Fruit fly (Drosophila melanogaster) whole organism, pupa: ENCODE results near the gene fln.

Source experiments
- CG10348 ChIP-seq: fragments of 200-800 bp; sonication (Bioruptor generic); IDR thresholded peaks from 2 replicates; pipeline ENCODE4 v1.3.6; 2022; ENCODE audit warnings: missing biosample characterization, missing genetic modification characterization
- CG34367 ChIP-seq: fragments of 200-800 bp; sonication (Bioruptor generic); optimal IDR thresholded peaks from 2 replicates; lab custom pipeline; 2018; ENCODE audit warnings: missing biosample characterization, mild to moderate bottlenecking, missing genetic modification characterization
- CG8301 ChIP-seq: fragments of 200-800 bp; sonication (Bioruptor generic); optimal IDR thresholded peaks from 2 replicates; lab custom pipeline; 2018; ENCODE audit warnings: missing biosample characterization, mild to moderate bottlenecking, missing genetic modification characterization
- EcR ChIP-seq: fragments of 200-800 bp; sonication (Bioruptor generic); optimal IDR thresholded peaks from 3 replicates; lab custom pipeline; 2019; ENCODE audit warnings: missing biosample characterization, missing genetic modification characterization, mild to moderate bottlenecking, moderate library complexity, missing genetic modification reagents
- Ets98B ChIP-seq: fragments of 200-800 bp; sonication (Bioruptor generic); IDR thresholded peaks from 2 replicates; pipeline ENCODE4 v1.3.6; 2022; ENCODE audit warnings: missing biosample characterization, missing genetic modification characterization
- fd96Ca ChIP-seq: fragments of 200-800 bp; sonication (Bioruptor generic); IDR thresholded peaks from 3 replicates; pipeline ENCODE4 v1.3.6; 2022; ENCODE audit warnings: missing biosample characterization, missing genetic modification characterization

- TF ChIP-seq Ets98B (GFP tag; lab: Robert Waterston, UW) (no peak), CG10348 (GFP tag; lab: Robert Waterston, UW) (no peak), CG34367 (tag; lab: Kevin White, UChicago) (no peak), CG8301 (tag; lab: Kevin White, UChicago) (no peak), fd96Ca (GFP tag; lab: Robert Waterston, UW) (no peak), EcR (no peak)
Measured at dm6 chr3L:20004442-20004869, 13.4 kb upstream of the fln start.
